Worm (Caenorhabditis elegans) whole organism, L1 larva: ENCODE measurements around the gene egg-3.

Source experiments
- fos-1 ChIP-seq: fragments of 150-350 bp; optimal IDR thresholded peaks from 2 replicates; lab custom pipeline; 2014; ENCODE audit warnings: missing biosample characterization, missing genetic modification characterization
- pqm-1 ChIP-seq: sonication (generic microtip); optimal IDR thresholded peaks from 3 replicates; lab custom pipeline; 2017; ENCODE audit warnings: missing biosample characterization, missing genetic modification characterization

egg-3 gene

ce11 chrII:10834717-10835116 lies 49.5 kb downstream of the egg-3 start:
- TF ChIP-seq pqm-1 (tag; lab: Kevin White, UChicago) = no peak
- TF ChIP-seq fos-1 = no peak
